Fruit fly (Drosophila melanogaster) whole organism: ENCODE data around the gene CG11307.

Experiments
- psq ChIP-seq: fragments of >200 bp; optimal IDR thresholded peaks from 2 replicates; lab custom pipeline; 2017
- usp ChIP-seq: fragments of >200 bp; optimal IDR thresholded peaks from 2 replicates; lab custom pipeline; 2017; ENCODE audit warnings: missing biosample characterization, missing genetic modification characterization, mixed read lengths

DNA sequence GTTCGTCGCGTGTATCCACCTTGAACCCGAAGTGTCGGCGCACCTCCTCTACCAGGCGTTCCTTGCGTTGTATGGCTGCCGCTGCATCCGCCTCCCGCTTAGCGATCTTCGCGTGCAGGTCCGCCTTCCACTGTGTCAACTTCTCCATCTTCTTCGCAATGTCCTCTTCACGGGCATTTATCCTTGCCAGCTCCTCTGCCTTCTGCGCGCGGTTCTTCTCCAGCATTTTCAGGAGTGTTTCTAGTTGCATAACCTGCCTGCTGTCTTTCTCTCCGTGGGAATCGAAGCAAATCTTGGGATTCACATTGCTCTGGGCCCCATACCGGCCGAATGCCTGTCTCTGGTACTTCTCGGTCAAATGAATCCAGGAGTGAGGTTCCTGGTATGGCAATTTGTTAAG, 49.2 kb upstream of the CG11307 start:
- no peak for TF ChIP-seq usp (GFP tag; lab: Kevin White, UChicago)
- TF ChIP-seq psq (lab: Kevin White, UChicago) = no peak
